Worm (Caenorhabditis elegans) whole organism, midembryonic: ENCODE measurements around the gene K09C4.1.

ENCODE experiments used
- ref-1 ChIP-seq: fragments of 200-800 bp; sonication (Bioruptor generic); conservative IDR thresholded peaks from 2 replicates; pipeline ENCODE4 v1.3.6; 2022; ENCODE audit warnings: missing genetic modification reagents, missing genetic modification characterization, missing compliant biosample characterization
- ztf-23 ChIP-seq: fragments of 200-800 bp; sonication (Bioruptor generic); IDR thresholded peaks from 2 replicates; pipeline ENCODE4 v1.3.6; 2022; ENCODE audit warnings: missing genetic modification reagents, missing genetic modification characterization, missing compliant biosample characterization

- TF ChIP-seq ztf-23 (GFP tag; lab: Robert Waterston, UW) (no peak), ref-1 (GFP tag; lab: Robert Waterston, UW) (no peak)
Observed at ce11 chrX:3310702-3311101, 12.0 kb downstream of the K09C4.1 start.
